Worm (Caenorhabditis elegans): ENCODE data around the gene sup-10.

DNA sequence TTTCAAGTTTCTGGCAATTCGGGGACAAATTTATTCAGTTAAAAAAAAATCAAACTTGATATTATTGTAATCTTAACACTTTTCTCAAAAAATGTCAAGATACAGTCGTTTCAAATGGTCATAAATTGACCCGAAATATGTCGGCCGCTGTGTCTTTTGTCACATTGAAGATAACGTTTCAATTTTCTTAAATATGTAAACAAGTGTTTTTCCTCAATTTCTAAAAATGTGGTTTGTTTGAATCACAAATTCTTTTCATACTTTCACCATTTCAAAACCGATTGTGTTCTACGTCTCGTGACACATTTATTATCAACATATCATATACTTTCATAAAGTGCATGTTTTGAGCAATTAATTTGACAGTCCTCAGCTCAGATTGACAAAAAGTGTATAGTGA is 25.9 kb upstream of the sup-10 start:
- no peak for TF ChIP-seq med-1 (GFP tag; optimal IDR thresholded peaks at IDR 0.05; ENCODE audit: insufficient read depth)
- TF ChIP-seq flt-1 (GFP tag; IDR thresholded peaks at IDR 0.05): no peak
- no peak for TF ChIP-seq ztf-23 (GFP tag; IDR thresholded peaks at IDR 0.05)
- no peak for TF ChIP-seq T22C8.4 (GFP tag; IDR thresholded peaks at IDR 0.05)
- no peak for TF ChIP-seq ref-1 (GFP tag; conservative IDR thresholded peaks at IDR 0.05)
- TF ChIP-seq klf-2 (GFP tag; conservative IDR thresholded peaks at IDR 0.05): no peak
